Fruit fly (Drosophila melanogaster) whole organism, pupa: ENCODE results near the gene CG42655.
A peak's percentile ranks its signal among the peaks of the same experiment; 100 is the strongest.

Source experiments
- CG10348 ChIP-seq: fragments of 200-800 bp; sonication (Bioruptor generic); IDR thresholded peaks from 2 replicates; pipeline ENCODE4 v1.3.6; 2022; ENCODE audit warnings: missing biosample characterization, missing genetic modification characterization
- CG12605 ChIP-seq: fragments of 200-800 bp; sonication (Bioruptor generic); IDR thresholded peaks from 2 replicates; pipeline ENCODE4 v1.3.6; 2022; ENCODE audit warnings: missing biosample characterization, missing genetic modification characterization
- CG13204 ChIP-seq: fragments of 200-800 bp; sonication (Bioruptor generic); optimal IDR thresholded peaks from 2 replicates; lab custom pipeline; 2018; ENCODE audit warnings: missing biosample characterization, mild to moderate bottlenecking, missing genetic modification characterization, moderate library complexity
- CG14655 ChIP-seq: fragments of 200-800 bp; sonication (Bioruptor generic); optimal IDR thresholded peaks from 3 replicates; lab custom pipeline; 2017; ENCODE audit warnings: mild to moderate bottlenecking, missing biosample characterization, missing genetic modification reagents, missing genetic modification characterization
- CG15710 ChIP-seq: fragments of 200-800 bp; sonication (Bioruptor generic); optimal IDR thresholded peaks from 2 replicates; lab custom pipeline; 2018; ENCODE audit warnings: missing biosample characterization, mild to moderate bottlenecking, missing genetic modification characterization, moderate library complexity
- CG17806 ChIP-seq: fragments of 200-800 bp; sonication (Bioruptor generic); optimal IDR thresholded peaks from 2 replicates; lab custom pipeline; 2018; ENCODE audit warnings: missing biosample characterization, mild to moderate bottlenecking, missing genetic modification characterization, moderate library complexity
- CG32121 ChIP-seq: fragments of 200-800 bp; sonication (Bioruptor generic); IDR thresholded peaks from 2 replicates; pipeline ENCODE4 v1.3.6; 2022; ENCODE audit warnings: missing biosample characterization, missing genetic modification characterization
- CG34367 ChIP-seq: fragments of 200-800 bp; sonication (Bioruptor generic); optimal IDR thresholded peaks from 2 replicates; lab custom pipeline; 2018; ENCODE audit warnings: missing biosample characterization, mild to moderate bottlenecking, missing genetic modification characterization
- CG4496 ChIP-seq: fragments of 200-800 bp; sonication (Bioruptor generic); IDR thresholded peaks from 3 replicates; pipeline ENCODE4 v1.3.6; 2022; ENCODE audit warnings: missing biosample characterization, missing genetic modification characterization
- CG8159 ChIP-seq: fragments of 200-800 bp; sonication (Bioruptor generic); optimal IDR thresholded peaks from 3 replicates; lab custom pipeline; 2018; ENCODE audit warnings: missing biosample characterization, mild to moderate bottlenecking, missing genetic modification characterization, moderate library complexity
- CG8301 ChIP-seq: fragments of 200-800 bp; sonication (Bioruptor generic); optimal IDR thresholded peaks from 2 replicates; lab custom pipeline; 2018; ENCODE audit warnings: missing biosample characterization, mild to moderate bottlenecking, missing genetic modification characterization
- CG9948 ChIP-seq: fragments of 200-800 bp; sonication (Bioruptor generic); optimal IDR thresholded peaks from 2 replicates; lab custom pipeline; 2018; ENCODE audit warnings: missing biosample characterization, mild to moderate bottlenecking, missing genetic modification characterization, moderate library complexity
- D1 ChIP-seq: fragments of 200-800 bp; sonication (Bioruptor generic); optimal IDR thresholded peaks from 2 replicates; lab custom pipeline; 2018; ENCODE audit warnings: missing biosample characterization, mild to moderate bottlenecking, missing genetic modification characterization, moderate library complexity
- EcR ChIP-seq: fragments of 200-800 bp; sonication (Bioruptor generic); optimal IDR thresholded peaks from 3 replicates; lab custom pipeline; 2019; ENCODE audit warnings: missing biosample characterization, missing genetic modification characterization, mild to moderate bottlenecking, moderate library complexity, missing genetic modification reagents
- Ets98B ChIP-seq: fragments of 200-800 bp; sonication (Bioruptor generic); IDR thresholded peaks from 2 replicates; pipeline ENCODE4 v1.3.6; 2022; ENCODE audit warnings: missing biosample characterization, missing genetic modification characterization
- Pif1A ChIP-seq: fragments of 200-800 bp; sonication (Bioruptor generic); optimal IDR thresholded peaks from 3 replicates; lab custom pipeline; 2016; ENCODE audit warnings: missing biosample characterization, missing genetic modification characterization
- Pif1B ChIP-seq: fragments of 200-800 bp; sonication (Bioruptor generic); optimal IDR thresholded peaks from 3 replicates; lab custom pipeline; 2016; ENCODE audit warnings: missing biosample characterization, missing genetic modification characterization
- Snoo ChIP-seq: fragments of 200-800 bp; sonication (Bioruptor generic); optimal IDR thresholded peaks from 3 replicates; lab custom pipeline; 2017; ENCODE audit warnings: missing biosample characterization, mild to moderate bottlenecking, missing genetic modification characterization, inconsistent platforms
- fd96Ca ChIP-seq: fragments of 200-800 bp; sonication (Bioruptor generic); IDR thresholded peaks from 3 replicates; pipeline ENCODE4 v1.3.6; 2022; ENCODE audit warnings: missing biosample characterization, missing genetic modification characterization
- gl ChIP-seq: fragments of 200-800 bp; sonication (Bioruptor generic); optimal IDR thresholded peaks from 2 replicates; lab custom pipeline; 2018; ENCODE audit warnings: missing biosample characterization, mild to moderate bottlenecking, missing genetic modification characterization
- rn ChIP-seq: fragments of 200-800 bp; sonication (Bioruptor generic); IDR thresholded peaks from 2 replicates; pipeline ENCODE4 v1.3.6; 2022; ENCODE audit warnings: missing biosample characterization, missing genetic modification characterization

CG42655 gene

DNA sequence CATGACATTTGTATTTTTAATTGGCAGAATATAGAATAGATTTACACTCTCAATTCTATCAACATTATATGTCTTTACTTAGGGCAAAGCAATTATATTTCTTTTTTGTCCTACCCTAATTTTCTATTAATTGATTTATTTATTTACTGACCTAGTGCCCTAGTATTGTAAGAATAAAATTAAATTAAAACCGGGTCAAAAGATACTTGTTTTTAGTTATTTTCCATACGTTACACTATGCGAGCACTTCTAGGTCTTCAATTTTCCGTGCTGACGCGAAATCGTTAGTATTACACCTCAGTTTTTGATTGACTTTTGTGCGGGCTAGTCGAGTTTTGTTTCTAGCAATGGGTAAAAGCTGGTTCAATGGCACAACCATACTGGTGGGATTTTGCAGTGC is 22.1 kb downstream of the CG42655 start, which contains the start of gene CG46462:
Gene CG46462, plus strand, starts transcription at position 301 of the 400 bp plus-strand sequence.
- TF ChIP-seq CG9948 (tag; lab: Kevin White, UChicago) (no peak), CG12605 (GFP tag; lab: Robert Waterston, UW) (no peak), fd96Ca (GFP tag; lab: Robert Waterston, UW) (no peak), CG14655 (GFP tag; lab: Kevin White, UChicago) (no peak), CG34367 (tag; lab: Kevin White, UChicago) (no peak), gl (tag; lab: Kevin White, UChicago) (no peak), CG15710 (tag; lab: Kevin White, UChicago) (no peak), EcR (GFP tag; lab: Kevin White, UChicago) (no peak), CG17806 (tag; lab: Kevin White, UChicago) (no peak), CG13204 (GFP tag; lab: Kevin White, UChicago) (no peak)

DNA sequence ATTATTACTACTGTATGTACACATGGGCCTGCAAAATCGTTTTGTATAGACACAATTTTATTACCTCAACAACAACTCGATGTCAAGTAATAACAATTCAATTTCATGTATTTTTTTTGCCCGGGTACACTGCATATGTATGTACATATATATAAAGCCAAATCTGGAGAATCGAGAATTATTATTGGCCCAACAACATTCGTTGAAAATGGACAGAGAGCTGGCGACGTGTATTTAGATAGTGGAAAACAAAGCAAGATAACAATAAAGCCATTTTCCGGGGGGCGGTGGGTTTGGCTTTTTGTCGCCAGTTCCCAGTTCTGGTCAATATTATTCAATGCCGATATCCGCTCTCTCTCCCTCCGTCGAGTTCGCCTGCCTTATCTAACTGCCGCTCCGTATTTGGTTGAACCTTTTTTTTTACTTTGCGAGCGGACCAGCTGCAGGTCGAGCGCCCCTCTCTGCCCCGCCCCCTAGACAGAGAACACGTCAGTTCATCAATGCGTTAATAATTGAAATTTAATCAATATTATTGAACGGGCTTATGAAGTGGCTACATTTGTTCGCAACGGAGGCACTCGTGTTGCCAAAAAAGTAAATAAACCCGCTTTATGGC is 23.7 kb downstream of the CG42655 start:
- TF ChIP-seq CG13204 (GFP tag; lab: Kevin White, UChicago) (no peak), CG8159 (tag; lab: Kevin White, UChicago) (no peak), fd96Ca (GFP tag; lab: Robert Waterston, UW) (no peak)

DNA sequence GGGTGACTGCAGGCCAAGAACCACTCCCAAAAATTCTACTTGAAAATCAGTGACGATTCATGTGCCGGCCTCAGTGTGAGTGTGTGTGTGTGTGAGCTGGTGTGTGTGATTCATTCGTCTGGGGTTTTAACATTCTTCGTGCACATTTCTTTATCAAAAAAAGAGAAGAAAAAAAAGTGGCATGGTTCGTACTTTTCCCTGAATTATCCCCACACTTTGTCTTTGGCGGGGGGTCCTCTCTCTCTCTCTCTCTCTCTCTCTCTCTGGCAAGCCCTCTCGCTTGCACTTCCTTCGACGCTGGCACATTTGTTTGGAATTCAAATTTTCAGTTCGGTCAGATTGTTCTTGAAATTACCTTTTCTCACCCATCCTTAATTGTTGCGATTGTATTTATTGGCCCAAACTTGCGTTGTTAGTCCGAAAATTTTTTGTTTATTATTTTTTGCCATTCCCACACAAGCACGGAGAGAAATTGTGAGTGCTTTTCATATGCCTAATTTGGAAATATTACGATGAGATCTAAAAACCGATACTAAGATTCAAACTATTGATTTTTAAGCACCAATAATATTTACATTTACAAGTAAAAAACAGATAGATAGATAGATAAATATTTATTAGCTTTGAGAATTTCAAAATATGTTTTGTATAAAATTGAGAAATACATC is 24.3 kb downstream of the CG42655 start:
- TF ChIP-seq Snoo (tag; lab: Kevin White, UChicago), result peak; percentile 16
- TF ChIP-seq gl (tag; lab: Kevin White, UChicago), result no peak
- peak; percentile 7 for TF ChIP-seq CG8301 (tag; lab: Kevin White, UChicago)
- no peak for TF ChIP-seq Pif1B (GFP tag; lab: Kevin White, UChicago)
- TF ChIP-seq CG12605 (GFP tag; lab: Robert Waterston, UW), result peak; percentile 77
- no peak for TF ChIP-seq Pif1A
- no peak for TF ChIP-seq CG10348
- TF ChIP-seq D1 (tag; lab: Kevin White, UChicago), result no peak
- no peak; the same call in 1 of the 3 replicates for TF ChIP-seq CG4496 (GFP tag; lab: Robert Waterston, UW)
- TF ChIP-seq CG8159 (tag; lab: Kevin White, UChicago), result peak; percentile 5
- TF ChIP-seq Ets98B (GFP tag; lab: Robert Waterston, UW), result peak; percentile 60
- TF ChIP-seq rn (GFP tag; lab: Robert Waterston, UW), result no peak
- TF ChIP-seq CG13204 (GFP tag; lab: Kevin White, UChicago), result no peak
- TF ChIP-seq fd96Ca (GFP tag; lab: Robert Waterston, UW), result 0 out of 3 replicates have a peak, but pooled peaks have one; percentile 8
- no peak for TF ChIP-seq CG15710 (tag; lab: Kevin White, UChicago)
- TF ChIP-seq CG34367 (tag; lab: Kevin White, UChicago), result no peak
- no peak for TF ChIP-seq CG9948 (tag; lab: Kevin White, UChicago)
- no peak for TF ChIP-seq CG17806 (tag; lab: Kevin White, UChicago)
- TF ChIP-seq CG32121 (GFP tag; lab: Robert Waterston, UW), result peak; percentile 53; the same call in 1 of the 2 replicates
- no peak for TF ChIP-seq EcR (GFP tag; lab: Kevin White, UChicago)
- TF ChIP-seq CG14655 (GFP tag; lab: Kevin White, UChicago), result no peak

DNA sequence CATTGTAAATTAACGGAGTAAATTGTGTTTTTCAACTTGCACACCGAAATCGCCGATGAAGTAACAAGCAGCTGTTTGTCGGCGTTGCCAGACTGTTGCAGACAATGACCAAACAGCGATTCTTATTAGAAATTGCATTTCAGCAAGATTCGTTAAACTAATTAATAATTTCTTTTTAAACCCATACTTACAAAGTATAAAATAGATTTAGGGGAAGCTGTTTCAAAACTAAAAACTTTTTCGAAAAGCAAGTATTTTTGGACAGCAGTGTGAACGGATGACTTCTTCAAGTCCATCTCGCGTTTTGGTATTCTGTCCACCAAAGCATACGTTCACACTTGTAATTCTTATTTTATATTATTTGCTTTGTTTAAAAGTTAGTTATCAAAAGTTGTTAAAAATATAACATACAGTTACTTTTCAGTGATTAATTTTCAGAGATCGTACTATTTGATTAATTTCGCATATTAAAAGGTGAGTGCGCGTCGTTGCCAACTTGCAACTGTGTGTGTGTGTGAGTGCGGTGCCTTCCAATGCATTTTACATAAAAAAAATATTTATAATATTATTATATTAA is 25.0 kb downstream of the CG42655 start, which contains the start of the genes CG8004 and RhoGDI:
Gene CG8004, minus strand, starts transcription at position 74 of the 577 bp plus-strand sequence.
Gene RhoGDI, plus strand, starts transcription at position 309 of the 577 bp plus-strand sequence.
- TF ChIP-seq Snoo (tag; lab: Kevin White, UChicago), result peak; percentile 15
- no peak for TF ChIP-seq CG8301 (tag; lab: Kevin White, UChicago)
- TF ChIP-seq CG13204 (GFP tag; lab: Kevin White, UChicago), result no peak
- TF ChIP-seq CG15710 (tag; lab: Kevin White, UChicago), result peak; percentile 39
- TF ChIP-seq Pif1A, result no peak
- TF ChIP-seq CG34367 (tag; lab: Kevin White, UChicago), result no peak
- TF ChIP-seq Pif1B (GFP tag; lab: Kevin White, UChicago), result no peak
- TF ChIP-seq CG4496 (GFP tag; lab: Robert Waterston, UW), result 0 out of 3 replicates have a peak, but pooled peaks have one; percentile 39
- TF ChIP-seq CG14655 (GFP tag; lab: Kevin White, UChicago), result no peak
- no peak for TF ChIP-seq CG32121 (GFP tag; lab: Robert Waterston, UW)
- no peak for TF ChIP-seq gl (tag; lab: Kevin White, UChicago)
- peak; percentile 55 for TF ChIP-seq CG8159 (tag; lab: Kevin White, UChicago)
- no peak for TF ChIP-seq EcR (GFP tag; lab: Kevin White, UChicago)
- TF ChIP-seq rn (GFP tag; lab: Robert Waterston, UW), result no peak
- peak; percentile 50 for TF ChIP-seq CG17806 (tag; lab: Kevin White, UChicago)
- no peak for TF ChIP-seq D1 (tag; lab: Kevin White, UChicago)
- no peak for TF ChIP-seq CG10348
- peak; percentile 29 for TF ChIP-seq CG9948 (tag; lab: Kevin White, UChicago)
- TF ChIP-seq Ets98B (GFP tag; lab: Robert Waterston, UW), result peak; percentile 51
- TF ChIP-seq CG12605 (GFP tag; lab: Robert Waterston, UW), result no peak
- TF ChIP-seq fd96Ca (GFP tag; lab: Robert Waterston, UW), result peak; percentile 47; the same call in 1 of the 3 replicates
- TF ChIP-seq, all 21 proteins: peak for 8
